Fruit fly (Drosophila melanogaster): ENCODE results near the gene CG14664.

DNA sequence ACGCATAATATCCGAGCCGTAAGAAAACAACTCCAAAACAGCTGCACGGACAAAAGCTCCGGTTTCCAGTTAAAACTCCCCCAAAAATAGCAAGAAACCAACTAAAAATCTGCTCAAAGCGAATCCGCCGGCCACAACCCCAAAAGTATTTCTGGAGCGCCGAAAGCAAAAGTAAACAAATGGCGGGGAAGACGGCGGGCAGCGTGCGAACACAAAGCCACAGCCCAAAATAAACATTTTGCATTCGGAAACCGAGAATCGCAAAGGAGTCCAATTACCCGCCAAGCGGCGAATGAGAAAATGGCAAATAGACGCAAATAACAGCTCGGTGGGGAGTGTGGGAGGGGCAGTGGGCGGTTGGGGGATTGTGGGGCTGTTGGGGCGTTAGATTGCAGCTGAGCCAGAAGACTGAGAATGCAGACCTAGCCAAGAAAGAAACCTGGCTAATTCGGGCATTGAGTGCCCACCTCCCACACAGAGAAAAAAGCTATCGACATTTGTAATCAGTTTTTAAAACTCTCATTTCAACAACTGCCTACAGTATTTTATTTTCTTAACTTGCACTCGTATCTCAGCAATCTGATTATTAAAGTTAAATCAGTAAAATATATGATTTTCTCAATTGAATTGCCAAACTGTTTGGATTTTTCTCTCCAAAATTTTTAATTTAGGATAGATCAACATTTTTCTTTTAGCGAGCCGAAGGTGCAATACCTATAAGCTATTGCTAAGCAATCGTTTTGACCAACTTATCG is 9.6 kb upstream of the CG14664 start:
- no peak for TF ChIP-seq foxo (GFP tag; optimal IDR thresholded peaks at IDR 0.05)
- peak; percentile 32 for TF ChIP-seq psq (GFP tag; optimal IDR thresholded peaks at IDR 0.05)
- no peak for TF ChIP-seq usp (GFP tag; optimal IDR thresholded peaks at IDR 0.05)
- no peak for TF ChIP-seq Mio (GFP tag; optimal IDR thresholded peaks at IDR 0.05)
- TF ChIP-seq dl (GFP tag; optimal IDR thresholded peaks at IDR 0.05; ENCODE audit: insufficient read depth in 1 of 2, partially characterized antibody in 2 of 2) = no peak
- no peak for TF ChIP-seq dsf (GFP tag; optimal IDR thresholded peaks at IDR 0.05; ENCODE audit: borderline replicate concordance)

Data from whole organism, wandering third instar larva.